Worm (Caenorhabditis elegans): Measurements from ENCODE around the gene tag-267.

DNA sequence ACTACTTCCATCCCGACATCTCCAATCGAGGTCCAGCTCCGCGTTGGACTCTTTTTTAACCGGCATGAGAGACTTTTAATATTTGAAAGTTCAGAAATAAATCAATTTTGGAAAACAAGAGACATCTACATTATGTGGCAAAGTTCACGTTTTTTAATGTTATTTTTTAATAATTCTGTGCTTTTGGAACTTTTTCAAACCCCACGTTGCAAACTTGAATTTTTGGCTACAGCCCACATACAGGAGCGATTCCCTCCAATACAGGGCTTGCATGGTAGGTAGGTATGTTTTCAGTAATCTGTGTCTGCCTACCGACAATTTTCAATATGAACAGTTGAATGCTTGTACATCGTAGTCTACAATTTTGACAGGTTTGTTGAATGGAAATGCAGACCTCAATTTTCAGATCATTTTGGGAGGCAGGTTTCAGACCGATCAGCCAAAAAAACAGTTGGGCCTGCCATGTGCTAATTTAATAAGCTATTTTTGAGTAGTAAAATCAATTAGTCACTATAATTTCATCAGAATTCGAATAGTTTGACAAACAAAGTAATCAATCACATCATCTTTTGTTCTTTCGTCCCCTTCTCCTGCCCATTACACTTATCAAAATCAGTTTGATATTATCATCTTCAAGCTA lies 35.1 kb upstream of the tag-267 start, which contains the start of the genes Y55B1AR.4 and ttr-7:
- no peak for TF ChIP-seq mes-4 (tag; optimal IDR thresholded peaks at IDR 0.05)
- TF ChIP-seq F49E8.2 (tag; optimal IDR thresholded peaks at IDR 0.05; ENCODE audit: insufficient read depth) = no peak
- no peak for TF ChIP-seq Y56A3A.18 (GFP tag; IDR thresholded peaks at IDR 0.05)
- TF ChIP-seq madf-3 (GFP tag; IDR thresholded peaks at IDR 0.05) = no peak
- TF ChIP-seq gei-17 (GFP tag; optimal IDR thresholded peaks at IDR 0.05) = no peak
- no peak for TF ChIP-seq dpff-1 (tag; optimal IDR thresholded peaks at IDR 0.05)
- TF ChIP-seq bed-2 (GFP tag; IDR thresholded peaks at IDR 0.05) = no peak
- no peak for TF ChIP-seq bed-1 (GFP tag; IDR thresholded peaks at IDR 0.05)
- no peak for TF ChIP-seq ama-1 (optimal IDR thresholded peaks at IDR 0.05)
- TF ChIP-seq ama-1 (GFP tag; optimal IDR thresholded peaks at IDR 0.05) = no peak
- TF ChIP-seq unc-62 (GFP tag; optimal IDR thresholded peaks at IDR 0.05) = no peak
